Worm (Caenorhabditis elegans): ENCODE data around the gene snu-23.
A peak's percentile ranks its signal among the peaks of the same experiment; 100 is the strongest.

The snu-23 gene

ce11 chrIII:7783354-7783753 lies 13.4 kb upstream of the snu-23 start, which contains the start of gene mab-5:
Gene mab-5 (minus strand): TSS chrIII:7783454.
- TF ChIP-seq lin-38 (GFP tag; IDR thresholded peaks at IDR 0.05) = no peak
- TF ChIP-seq nhr-237 (tag; optimal IDR thresholded peaks at IDR 0.05) = no peak
- TF ChIP-seq F10B5.3 (tag; optimal IDR thresholded peaks at IDR 0.05) = no peak
- TF ChIP-seq aly-2 (tag; optimal IDR thresholded peaks at IDR 0.05) = no peak
- no peak for TF ChIP-seq snpc-1.2 (GFP tag; IDR thresholded peaks at IDR 0.05)
- TF ChIP-seq cey-2 (tag; optimal IDR thresholded peaks at IDR 0.05; ENCODE audit: borderline replicate concordance, insufficient read depth) = no peak
- no peak for TF ChIP-seq saeg-2 (GFP tag; IDR thresholded peaks at IDR 0.05)
- no peak for TF ChIP-seq dmd-6 (GFP tag; IDR thresholded peaks at IDR 0.05)
- no peak for TF ChIP-seq spr-3 (GFP tag; optimal IDR thresholded peaks at IDR 0.05)
- TF ChIP-seq ceh-20 (GFP tag; IDR thresholded peaks at IDR 0.05) = no peak

ce11 chrIII:7780566-7781238 lies 10.8 kb upstream of the snu-23 start:
- TF ChIP-seq daf-12 (tag; optimal IDR thresholded peaks at IDR 0.05) = no peak
- no peak for TF ChIP-seq daf-16 (GFP tag; optimal IDR thresholded peaks at IDR 0.05)
- no peak for TF ChIP-seq daf-16 (tag; optimal IDR thresholded peaks at IDR 0.05)
- no peak for TF ChIP-seq T26A8.4 (GFP tag; IDR thresholded peaks at IDR 0.05)
- TF ChIP-seq F26F4.8 (GFP tag; conservative IDR thresholded peaks at IDR 0.05) = no peak
- 0 out of 2 replicates have a peak, but pooled peaks have one; percentile 24 for TF ChIP-seq ceh-20 (GFP tag; IDR thresholded peaks at IDR 0.05)
- TF ChIP-seq Y5F2A.4 (GFP tag; optimal IDR thresholded peaks at IDR 0.05) = no peak
- no peak for TF ChIP-seq hlh-11 (tag; optimal IDR thresholded peaks at IDR 0.05)
- no peak for TF ChIP-seq ces-1 (GFP tag; optimal IDR thresholded peaks at IDR 0.05)
- no peak for TF ChIP-seq ama-1 (optimal IDR thresholded peaks at IDR 0.05)
- TF ChIP-seq lsy-2 (tag; optimal IDR thresholded peaks at IDR 0.05) = peak in 1 of 2 experiments; percentile 14

- TF ChIP-seq lin-1 (GFP tag; IDR thresholded peaks at IDR 0.05) = no peak
- TF ChIP-seq zip-11 (GFP tag; IDR thresholded peaks at IDR 0.05) = no peak
- TF ChIP-seq lin-38 (GFP tag; IDR thresholded peaks at IDR 0.05) = no peak
Observed at ce11 chrIII:7779313-7779712, 9.4 kb upstream of the snu-23 start.

ce11 chrIII:7778530-7778929 lies 8.6 kb upstream of the snu-23 start:
- no peak for TF ChIP-seq ceh-32 (tag; optimal IDR thresholded peaks at IDR 0.05; ENCODE audit: poor library complexity)
- TF ChIP-seq lsy-2 (tag; optimal IDR thresholded peaks at IDR 0.05) = peak in 1 of 2 experiments; percentile 74
- TF ChIP-seq daf-16 (GFP tag; optimal IDR thresholded peaks at IDR 0.05) = peak in 1 of 2 experiments; percentile 23
- TF ChIP-seq daf-16 (tag; optimal IDR thresholded peaks at IDR 0.05) = no peak

- no peak for TF ChIP-seq ztf-7 (tag; optimal IDR thresholded peaks at IDR 0.05)
- peak in 1 of 2 experiments; percentile 77 for TF ChIP-seq unc-62 (GFP tag; optimal IDR thresholded peaks at IDR 0.05 in 1 of 2)
- TF ChIP-seq unc-62 (tag; optimal IDR thresholded peaks at IDR 0.05) = no peak
Observed at ce11 chrIII:7775983-7776440, 6.1 kb upstream of the snu-23 start, which contains the start of gene bath-15. Gene bath-15 (minus strand): TSS chrIII:7776033.

- TF ChIP-seq ctbp-1 (GFP tag; IDR thresholded peaks at IDR 0.05) (0 out of 2 replicates have a peak, but pooled peaks have one; percentile 13), zip-11 (GFP tag; IDR thresholded peaks at IDR 0.05) (no peak), aha-1 (tag) (peak; percentile 57)
Observed at ce11 chrIII:7773791-7774190, 3.9 kb upstream of the snu-23 start.

- TF ChIP-seq nhr-25 (tag; optimal IDR thresholded peaks at IDR 0.05; ENCODE audit: borderline replicate concordance, insufficient read depth) (no peak), ZK546.5 (tag; optimal IDR thresholded peaks at IDR 0.05) (no peak), daf-8 (GFP tag; IDR thresholded peaks at IDR 0.05) (no peak), ztf-11 (tag; optimal IDR thresholded peaks at IDR 0.05) (no peak), ces-1 (GFP tag; optimal IDR thresholded peaks at IDR 0.05) (no peak), dmd-6 (GFP tag; IDR thresholded peaks at IDR 0.05) (no peak), F37D6.2 (tag; optimal IDR thresholded peaks at IDR 0.05) (no peak), ceh-32 (tag; optimal IDR thresholded peaks at IDR 0.05; ENCODE audit: poor library complexity) (no peak), unc-39 (tag; optimal IDR thresholded peaks at IDR 0.05) (no peak), aha-1 (tag) (no peak), spr-1 (tag; optimal IDR thresholded peaks at IDR 0.05) (no peak), nhr-41 (GFP tag; IDR thresholded peaks at IDR 0.05) (no peak), unc-62 (GFP tag; optimal IDR thresholded peaks at IDR 0.05 in 1 of 2) (no peak), unc-62 (tag; optimal IDR thresholded peaks at IDR 0.05) (no peak), lin-1 (GFP tag; IDR thresholded peaks at IDR 0.05) (no peak), F44E2.7 (GFP tag; IDR thresholded peaks at IDR 0.05) (no peak), mdt-29 (GFP tag; IDR thresholded peaks at IDR 0.05) (no peak), zip-11 (GFP tag; IDR thresholded peaks at IDR 0.05) (no peak)
Observed at ce11 chrIII:7772901-7773300, 3.0 kb upstream of the snu-23 start, which contains the start of the genes ZK686.6 and ZK686.1. Gene ZK686.6 (minus strand): TSS chrIII:7773001. Gene ZK686.1 (plus strand): TSS chrIII:7773134.

All from whole organism, L4 larva.